Fruit fly (Drosophila melanogaster) whole organism, pupa: ENCODE data around the gene CG9471.

Experiments
- CG12605 ChIP-seq: fragments of 200-800 bp; sonication (Bioruptor generic); IDR thresholded peaks from 2 replicates; pipeline ENCODE4 v1.3.6; 2022; ENCODE audit warnings: missing biosample characterization, missing genetic modification characterization
- CG13204 ChIP-seq: fragments of 200-800 bp; sonication (Bioruptor generic); optimal IDR thresholded peaks from 2 replicates; lab custom pipeline; 2018; ENCODE audit warnings: missing biosample characterization, mild to moderate bottlenecking, missing genetic modification characterization, moderate library complexity
- CG14655 ChIP-seq: fragments of 200-800 bp; sonication (Bioruptor generic); optimal IDR thresholded peaks from 3 replicates; lab custom pipeline; 2017; ENCODE audit warnings: mild to moderate bottlenecking, missing biosample characterization, missing genetic modification reagents, missing genetic modification characterization
- CG15710 ChIP-seq: fragments of 200-800 bp; sonication (Bioruptor generic); optimal IDR thresholded peaks from 2 replicates; lab custom pipeline; 2018; ENCODE audit warnings: missing biosample characterization, mild to moderate bottlenecking, missing genetic modification characterization, moderate library complexity
- CG17806 ChIP-seq: fragments of 200-800 bp; sonication (Bioruptor generic); optimal IDR thresholded peaks from 2 replicates; lab custom pipeline; 2018; ENCODE audit warnings: missing biosample characterization, mild to moderate bottlenecking, missing genetic modification characterization, moderate library complexity
- CG4496 ChIP-seq: fragments of 200-800 bp; sonication (Bioruptor generic); IDR thresholded peaks from 3 replicates; pipeline ENCODE4 v1.3.6; 2022; ENCODE audit warnings: missing biosample characterization, missing genetic modification characterization
- CG8159 ChIP-seq: fragments of 200-800 bp; sonication (Bioruptor generic); optimal IDR thresholded peaks from 3 replicates; lab custom pipeline; 2018; ENCODE audit warnings: missing biosample characterization, mild to moderate bottlenecking, missing genetic modification characterization, moderate library complexity
- EcR ChIP-seq: fragments of 200-800 bp; sonication (Bioruptor generic); optimal IDR thresholded peaks from 3 replicates; lab custom pipeline; 2019; ENCODE audit warnings: missing biosample characterization, missing genetic modification characterization, mild to moderate bottlenecking, moderate library complexity, missing genetic modification reagents
- Pif1B ChIP-seq: fragments of 200-800 bp; sonication (Bioruptor generic); optimal IDR thresholded peaks from 3 replicates; lab custom pipeline; 2016; ENCODE audit warnings: missing biosample characterization, missing genetic modification characterization
- Snoo ChIP-seq: fragments of 200-800 bp; sonication (Bioruptor generic); optimal IDR thresholded peaks from 3 replicates; lab custom pipeline; 2017; ENCODE audit warnings: missing biosample characterization, mild to moderate bottlenecking, missing genetic modification characterization, inconsistent platforms

DNA sequence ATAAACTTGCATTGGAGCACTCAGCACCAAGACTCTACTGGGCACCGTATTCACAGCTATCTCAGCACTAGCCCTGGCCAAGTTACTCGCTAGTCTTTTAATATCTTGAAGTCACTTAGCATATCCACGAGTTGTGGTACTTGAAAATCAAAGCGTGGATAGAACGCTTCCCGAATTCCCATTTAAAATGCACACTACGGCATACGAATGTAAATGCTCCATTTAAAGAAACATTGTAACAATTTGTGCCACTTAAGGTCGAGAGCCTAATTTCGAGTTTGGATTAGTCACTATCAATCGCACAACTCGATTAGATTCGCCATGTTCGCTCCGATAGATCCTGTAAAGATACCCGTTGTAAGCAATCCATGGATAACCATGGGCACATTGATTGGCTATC, 42.5 kb upstream of the CG9471 start, which contains the start of gene eloF:
- no peak for TF ChIP-seq CG8159
- no peak for TF ChIP-seq Pif1B
- no peak for TF ChIP-seq CG4496 (GFP tag; lab: Robert Waterston, UW)
- no peak for TF ChIP-seq CG17806 (tag; lab: Kevin White, UChicago)
- no peak for TF ChIP-seq CG12605
- TF ChIP-seq Snoo (tag; lab: Kevin White, UChicago) = no peak
- no peak for TF ChIP-seq EcR (GFP tag; lab: Kevin White, UChicago)
- TF ChIP-seq CG15710 (tag; lab: Kevin White, UChicago) = no peak
- no peak for TF ChIP-seq CG14655 (GFP tag; lab: Kevin White, UChicago)
- TF ChIP-seq CG13204 = no peak
